Worm (Caenorhabditis elegans) whole organism, L1 larva: Measurements from ENCODE around the gene ptrg-1.

Experiments
- mdl-1 ChIP-seq, 2 experiments: fragments of 150-350 bp; optimal IDR thresholded peaks; 2 replicates each; lab custom pipeline; 2014 to 2017; ENCODE audit warnings: missing biosample characterization in 2 of 2, missing genetic modification characterization in 2 of 2, inconsistent platforms in 1 of 2
- mef-2 ChIP-seq: fragments of 150-350 bp; optimal IDR thresholded peaks from 2 replicates; lab custom pipeline; 2014; ENCODE audit warnings: missing biosample characterization, missing genetic modification characterization
- nhr-85 ChIP-seq: sonication (generic microtip); peaks from one replicate; lab custom pipeline; 2016; ENCODE audit warnings: missing genetic modification characterization, inconsistent platforms, missing compliant biosample characterization
- pag-3 ChIP-seq: sonication (generic microtip); optimal IDR thresholded peaks from 2 replicates; lab custom pipeline; 2017; ENCODE audit warnings: missing genetic modification characterization, mild to moderate bottlenecking, missing compliant biosample characterization, antibody characterized with exemption, borderline replicate concordance; ENCODE audit not compliant: insufficient read depth
- zip-4 ChIP-seq: fragments of 200-800 bp; sonication (Bioruptor generic); optimal IDR thresholded peaks from 2 replicates; lab custom pipeline; 2018; ENCODE audit warnings: mild to moderate bottlenecking, missing genetic modification characterization, moderate library complexity, missing compliant biosample characterization

ce11 chrIV:10177779-10178178, 16.5 kb downstream of the ptrg-1 start, which contains the start of gene mspn-1:
- TF ChIP-seq pag-3 (tag; lab: Kevin White, UChicago): no peak
- no peak for TF ChIP-seq mef-2
- no peak for TF ChIP-seq mdl-1 (tag; optimal IDR thresholded peaks at IDR 0.05; lab: Kevin White, UChicago)
- no peak for TF ChIP-seq zip-4 (GFP tag; lab: Kevin White, UChicago)
- no peak for TF ChIP-seq nhr-85 (tag; lab: Kevin White, UChicago)
